Fruit fly (Drosophila melanogaster) whole organism, embryonic: ENCODE results near the gene CG7985.

Experiments used
- BEAF-32 ChIP-seq: fragments of 200-800 bp; sonication (Bioruptor generic); optimal IDR thresholded peaks from 3 replicates; lab custom pipeline; 2017; ENCODE audit warnings: missing biosample characterization, missing genetic modification characterization, mild to moderate bottlenecking, moderate library complexity, missing genetic modification reagents
- Bgb ChIP-seq: fragments of 200-800 bp; sonication (Bioruptor generic); IDR thresholded peaks from 2 replicates; pipeline ENCODE4 v1.3.6; 2022; ENCODE audit warnings: missing biosample characterization, missing genetic modification characterization; ENCODE audit not compliant: partially characterized antibody
- CG10431 ChIP-seq: fragments of 200-800 bp; sonication (Bioruptor generic); optimal IDR thresholded peaks from 3 replicates; lab custom pipeline; 2018; ENCODE audit warnings: missing biosample characterization, mild to moderate bottlenecking, missing genetic modification characterization
- CG10979 ChIP-seq: fragments of 200-800 bp; sonication (Bioruptor generic); optimal IDR thresholded peaks from 2 replicates; lab custom pipeline; 2018; ENCODE audit warnings: missing biosample characterization, mild to moderate bottlenecking, missing genetic modification characterization, moderate library complexity
- CG11247 ChIP-seq: fragments of 200-800 bp; sonication (Bioruptor generic); IDR thresholded peaks from 2 replicates; pipeline ENCODE4 v1.3.6; 2022; ENCODE audit warnings: missing biosample characterization, missing genetic modification characterization
- CG15601 ChIP-seq: fragments of 200-800 bp; sonication (Bioruptor generic); optimal IDR thresholded peaks from 3 replicates; lab custom pipeline; 2019; ENCODE audit warnings: missing biosample characterization, mild to moderate bottlenecking, missing genetic modification characterization, moderate library complexity
- CG1602 ChIP-seq: fragments of 200-800 bp; sonication (Bioruptor generic); optimal IDR thresholded peaks from 3 replicates; lab custom pipeline; 2016; ENCODE audit warnings: missing biosample characterization, missing genetic modification characterization
- CG17186 ChIP-seq: fragments of 200-800 bp; sonication (Bioruptor generic); optimal IDR thresholded peaks from 3 replicates; lab custom pipeline; 2017; ENCODE audit warnings: missing biosample characterization, missing genetic modification reagents, missing genetic modification characterization
- CG17829 ChIP-seq: fragments of 200-800 bp; optimal IDR thresholded peaks from 2 replicates; lab custom pipeline; 2019; ENCODE audit warnings: missing biosample characterization, mild to moderate bottlenecking, missing genetic modification characterization, moderate library complexity
- CG2712 ChIP-seq: fragments of 200-800 bp; optimal IDR thresholded peaks from 3 replicates; lab custom pipeline; 2019; ENCODE audit warnings: missing biosample characterization, mild to moderate bottlenecking, missing genetic modification characterization, moderate library complexity
- CG3065 ChIP-seq: fragments of 200-800 bp; sonication (Bioruptor generic); optimal IDR thresholded peaks from 2 replicates; lab custom pipeline; 2016; ENCODE audit warnings: missing biosample characterization, missing genetic modification characterization
- CG4282 ChIP-seq: fragments of 200-800 bp; sonication (Bioruptor generic); optimal IDR thresholded peaks from 2 replicates; lab custom pipeline; 2016; ENCODE audit warnings: missing biosample characterization, missing genetic modification characterization
- CG4328 ChIP-seq: fragments of 200-800 bp; sonication (Bioruptor generic); optimal IDR thresholded peaks from 3 replicates; lab custom pipeline; 2017; ENCODE audit warnings: missing biosample characterization, missing genetic modification reagents, missing genetic modification characterization
- CG5180 ChIP-seq: fragments of 200-800 bp; sonication (Bioruptor generic); optimal IDR thresholded peaks from 3 replicates; lab custom pipeline; 2017; ENCODE audit warnings: missing biosample characterization, missing genetic modification characterization, mild to moderate bottlenecking, moderate library complexity, missing genetic modification reagents
- CG6272 ChIP-seq: fragments of 200-800 bp; sonication (Bioruptor generic); IDR thresholded peaks from 2 replicates; pipeline ENCODE4 v1.3.6; 2022; ENCODE audit warnings: missing biosample characterization, missing genetic modification characterization
- CG9437 ChIP-seq: fragments of 200-800 bp; sonication (Bioruptor generic); optimal IDR thresholded peaks from 2 replicates; lab custom pipeline; 2018; ENCODE audit warnings: missing biosample characterization, mild to moderate bottlenecking, missing genetic modification characterization
- CG9727 ChIP-seq: fragments of 200-800 bp; sonication (Bioruptor generic); optimal IDR thresholded peaks from 3 replicates; lab custom pipeline; 2017; ENCODE audit warnings: missing biosample characterization, mild to moderate bottlenecking, missing genetic modification characterization
- CG9797 ChIP-seq: fragments of 200-800 bp; sonication (Bioruptor generic); optimal IDR thresholded peaks from 3 replicates; lab custom pipeline; 2018; ENCODE audit warnings: missing biosample characterization, mild to moderate bottlenecking, missing genetic modification characterization
- CG9817 ChIP-seq: fragments of 200-800 bp; sonication (Bioruptor generic); optimal IDR thresholded peaks from 2 replicates; lab custom pipeline; 2018; ENCODE audit warnings: missing biosample characterization, mild to moderate bottlenecking, missing genetic modification characterization, moderate library complexity
- CHES-1-like ChIP-seq: fragments of 200-800 bp; sonication (Bioruptor generic); optimal IDR thresholded peaks from 2 replicates; lab custom pipeline; 2016; ENCODE audit warnings: missing biosample characterization, missing genetic modification characterization
- D ChIP-seq, 2 experiments: fragments of 200-800 bp in 1 of 2; fragments of >200 bp in 1 of 2; sonication (Bioruptor generic) in 1 of 2; optimal IDR thresholded peaks; 2 replicates in 1 of 2; 3 replicates in 1 of 2; lab custom pipeline; 2017; ENCODE audit warnings: mild to moderate bottlenecking in 1 of 2, missing biosample characterization in 1 of 2, missing genetic modification characterization in 1 of 2, missing genetic modification reagents in 1 of 2
- Dip3 ChIP-seq: fragments of 200-800 bp; sonication (Bioruptor generic); optimal IDR thresholded peaks from 3 replicates; lab custom pipeline; 2016; ENCODE audit warnings: missing biosample characterization, missing genetic modification characterization
- Dll ChIP-seq: fragments of 200-800 bp; sonication (Bioruptor generic); IDR thresholded peaks from 4 replicates; pipeline ENCODE4 v1.3.6; 2022; ENCODE audit warnings: missing biosample characterization, missing genetic modification characterization; ENCODE audit not compliant: partially characterized antibody
- Dp ChIP-seq: fragments of 200-800 bp; sonication (Bioruptor generic); optimal IDR thresholded peaks from 2 replicates; lab custom pipeline; 2018; ENCODE audit warnings: missing biosample characterization, mild to moderate bottlenecking, missing genetic modification characterization, moderate library complexity
- H2.0 ChIP-seq: fragments of 200-800 bp; sonication (Bioruptor generic); IDR thresholded peaks from 2 replicates; pipeline ENCODE4 v1.3.6; 2022; ENCODE audit warnings: missing biosample characterization, missing genetic modification characterization
- Hmr ChIP-seq: fragments of 200-800 bp; sonication (Bioruptor generic); optimal IDR thresholded peaks from 3 replicates; lab custom pipeline; 2017; ENCODE audit warnings: mild to moderate bottlenecking, missing biosample characterization, missing genetic modification reagents, missing genetic modification characterization
- Neu2 ChIP-seq: fragments of 200-800 bp; sonication (Bioruptor generic); optimal IDR thresholded peaks from 3 replicates; lab custom pipeline; 2016; ENCODE audit warnings: missing biosample characterization, missing genetic modification characterization, borderline replicate concordance
- Sry-δ ChIP-seq: fragments of 200-800 bp; sonication (Bioruptor generic); optimal IDR thresholded peaks from 2 replicates; lab custom pipeline; 2016; ENCODE audit warnings: missing biosample characterization, missing genetic modification characterization
- bcd ChIP-seq: fragments of 200-800 bp; sonication (Bioruptor generic); optimal IDR thresholded peaks from 2 replicates; lab custom pipeline; 2017; ENCODE audit warnings: missing biosample characterization, mild to moderate bottlenecking, missing genetic modification characterization
- br ChIP-seq: fragments of >200 bp; optimal IDR thresholded peaks from 2 replicates; lab custom pipeline; 2017
- cas ChIP-seq: fragments of 200-800 bp; sonication (Bioruptor generic); IDR thresholded peaks from 2 replicates; pipeline ENCODE4 v1.3.6; 2022; ENCODE audit warnings: missing biosample characterization, missing genetic modification characterization
- ems ChIP-seq: fragments of 200-800 bp; sonication (Bioruptor generic); optimal IDR thresholded peaks from 3 replicates; lab custom pipeline; 2016; ENCODE audit warnings: missing biosample characterization, missing genetic modification characterization
- eve ChIP-seq, 2 experiments: fragments of >200 bp; optimal IDR thresholded peaks; 2 replicates each; lab custom pipeline; 2017; ENCODE audit warnings: missing biosample characterization in 2 of 2, missing genetic modification characterization in 2 of 2
- ewg ChIP-seq: fragments of 200-800 bp; sonication (Bioruptor generic); optimal IDR thresholded peaks from 3 replicates; lab custom pipeline; 2017; ENCODE audit warnings: mild to moderate bottlenecking, missing biosample characterization, missing genetic modification reagents, missing genetic modification characterization
- ftz-f1 ChIP-seq: fragments of 200-800 bp; sonication (Bioruptor generic); optimal IDR thresholded peaks from 2 replicates; lab custom pipeline; 2016; ENCODE audit warnings: missing biosample characterization, missing genetic modification characterization
- fu2 ChIP-seq: fragments of 200-800 bp; sonication (Bioruptor generic); optimal IDR thresholded peaks from 2 replicates; lab custom pipeline; 2016; ENCODE audit warnings: missing biosample characterization, missing genetic modification characterization
- gfzf ChIP-seq: fragments of 200-800 bp; sonication (Bioruptor generic); optimal IDR thresholded peaks from 2 replicates; lab custom pipeline; 2016; ENCODE audit warnings: missing biosample characterization, mild to moderate bottlenecking, missing genetic modification characterization, moderate library complexity
- hbn ChIP-seq: fragments of 200-800 bp; sonication (Bioruptor generic); IDR thresholded peaks from 2 replicates; pipeline ENCODE4 v1.3.6; 2022; ENCODE audit warnings: missing biosample characterization, missing genetic modification characterization; ENCODE audit not compliant: partially characterized antibody
- hkb ChIP-seq, 2 experiments: fragments of 200-800 bp in 1 of 2; fragments of >200 bp in 1 of 2; sonication (Bioruptor generic) in 1 of 2; IDR thresholded peaks in 1 of 2; optimal IDR thresholded peaks in 1 of 2; 2 replicates each; pipeline versions ENCODE4 v1.3.6 to Lab custom; 2017 to 2022; ENCODE audit warnings: missing biosample characterization in 1 of 2, missing genetic modification characterization in 1 of 2
- prd ChIP-seq, 3 experiments: fragments of >200 bp in 2 of 3; fragments of 200-800 bp in 1 of 3; sonication (Bioruptor generic) in 1 of 3; optimal IDR thresholded peaks in 2 of 3; IDR thresholded peaks in 1 of 3; 2 replicates in 2 of 3; 3 replicates in 1 of 3; pipeline versions ENCODE4 v1.3.6 to Lab custom; 2017 to 2022; ENCODE audit warnings: missing biosample characterization in 1 of 3, missing genetic modification characterization in 1 of 3
- pum ChIP-seq: fragments of 200-800 bp; sonication (Bioruptor generic); optimal IDR thresholded peaks from 2 replicates; lab custom pipeline; 2016; ENCODE audit warnings: missing biosample characterization, missing genetic modification characterization
- ranshi ChIP-seq: fragments of 200-800 bp; sonication (Bioruptor generic); IDR thresholded peaks from 2 replicates; pipeline ENCODE4 v1.3.6; 2022; ENCODE audit warnings: missing biosample characterization, missing genetic modification characterization
- repo ChIP-seq: fragments of 200-800 bp; sonication (Bioruptor generic); optimal IDR thresholded peaks from 2 replicates; lab custom pipeline; 2016; ENCODE audit warnings: missing biosample characterization, missing genetic modification characterization
- rib ChIP-seq: fragments of 200-800 bp; sonication (Bioruptor generic); IDR thresholded peaks from 2 replicates; pipeline ENCODE4 v1.3.6; 2022; ENCODE audit warnings: missing biosample characterization, missing genetic modification characterization
- sna ChIP-seq: fragments of 200-800 bp; sonication (Bioruptor generic); IDR thresholded peaks from 2 replicates; pipeline ENCODE4 v1.3.6; 2022; ENCODE audit warnings: missing biosample characterization, missing genetic modification characterization; ENCODE audit not compliant: partially characterized antibody
- so ChIP-seq: fragments of 200-800 bp; sonication (Bioruptor generic); IDR thresholded peaks from 3 replicates; pipeline ENCODE4 v1.3.6; 2022; ENCODE audit warnings: missing biosample characterization, missing genetic modification characterization
- sr ChIP-seq: fragments of 200-800 bp; sonication (Bioruptor generic); IDR thresholded peaks from 3 replicates; pipeline ENCODE4 v1.3.6; 2022; ENCODE audit warnings: missing biosample characterization, missing genetic modification characterization
- stwl ChIP-seq: fragments of 200-800 bp; sonication (Bioruptor generic); optimal IDR thresholded peaks from 3 replicates; lab custom pipeline; 2018; ENCODE audit warnings: missing biosample characterization, mild to moderate bottlenecking, missing genetic modification characterization, moderate library complexity
- vfl ChIP-seq: fragments of 200-800 bp; sonication (Bioruptor generic); optimal IDR thresholded peaks from 2 replicates; lab custom pipeline; 2016; ENCODE audit warnings: missing biosample characterization, missing genetic modification characterization
- vvl ChIP-seq: fragments of 200-800 bp; sonication (Bioruptor generic); IDR thresholded peaks from 2 replicates; pipeline ENCODE4 v1.3.6; 2022; ENCODE audit warnings: missing biosample characterization, missing genetic modification characterization

Gene CG7985

DNA sequence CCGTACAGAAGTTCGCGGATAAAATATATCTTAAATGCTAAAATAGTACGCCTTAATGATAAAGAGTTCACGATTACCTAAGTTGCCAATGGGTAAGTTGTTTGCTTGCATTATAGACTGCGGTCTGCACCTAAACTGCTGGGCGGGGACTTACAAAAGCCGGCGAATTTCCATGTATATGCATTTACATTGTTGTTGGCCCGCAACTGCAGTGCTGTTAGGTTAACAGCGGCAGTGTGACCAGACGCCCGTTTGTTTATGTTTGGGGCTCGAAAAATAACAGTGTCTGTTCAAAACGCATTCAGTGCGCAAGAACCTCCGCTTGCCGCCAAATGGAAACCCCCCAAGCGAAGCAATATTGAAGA, 210 bp downstream of the CG7985 start:
- TF ChIP-seq CG9437, result no peak
- TF ChIP-seq ranshi (GFP tag; lab: Robert Waterston, UW), result no peak
- no peak for TF ChIP-seq CG5180
- TF ChIP-seq CG9817 (tag; lab: Kevin White, UChicago), result no peak
- TF ChIP-seq CG4328 (GFP tag; lab: Kevin White, UChicago), result no peak
- peak; percentile 69 for TF ChIP-seq ewg (GFP tag; lab: Kevin White, UChicago)
- no peak for TF ChIP-seq pum (GFP tag; lab: Kevin White, UChicago)
- TF ChIP-seq CG2712 (tag; lab: Kevin White, UChicago), result no peak
- no peak for TF ChIP-seq CHES-1-like
- TF ChIP-seq CG9727 (GFP tag; lab: Kevin White, UChicago), result no peak
- no peak for TF ChIP-seq CG3065 (GFP tag; lab: Kevin White, UChicago)
- TF ChIP-seq CG1602 (GFP tag; lab: Kevin White, UChicago), result no peak
- peak; percentile 60 for TF ChIP-seq Dp (GFP tag; lab: Kevin White, UChicago)
- TF ChIP-seq Hmr (GFP tag; lab: Kevin White, UChicago), result no peak
- no peak for TF ChIP-seq Dip3 (GFP tag; lab: Kevin White, UChicago)
- peak; percentile 43 for TF ChIP-seq CG15601 (tag; lab: Kevin White, UChicago)
- TF ChIP-seq CG10431 (GFP tag; lab: Kevin White, UChicago), result peak; percentile 100
- no peak for TF ChIP-seq repo (GFP tag; lab: Kevin White, UChicago)
- TF ChIP-seq Bgb (GFP tag; lab: Robert Waterston, UW), result no peak
- no peak for TF ChIP-seq hbn (GFP tag; lab: Robert Waterston, UW)
- TF ChIP-seq CG17829 (tag; lab: Kevin White, UChicago), result no peak
- TF ChIP-seq CG17186, result peak; percentile 37
- TF ChIP-seq vfl (GFP tag; lab: Kevin White, UChicago), result no peak
- no peak for TF ChIP-seq CG4282 (GFP tag; lab: Kevin White, UChicago)
- TF ChIP-seq CG10979 (tag; lab: Kevin White, UChicago), result no peak
- no peak for TF ChIP-seq cas
- TF ChIP-seq prd (optimal IDR thresholded peaks at IDR 0.05; lab: Kevin White, UChicago), result no peak
- no peak for TF ChIP-seq prd (GFP tag; IDR thresholded peaks at IDR 0.05; lab: Robert Waterston, UW)
- no peak for TF ChIP-seq hkb (optimal IDR thresholded peaks at IDR 0.05; lab: Kevin White, UChicago)
- no peak for TF ChIP-seq hkb (GFP tag; IDR thresholded peaks at IDR 0.05; lab: Robert Waterston, UW)
- TF ChIP-seq Dll, result no peak
- TF ChIP-seq sna (GFP tag; lab: Robert Waterston, UW), result no peak
- TF ChIP-seq stwl (tag; lab: Kevin White, UChicago), result peak; percentile 84
- no peak for TF ChIP-seq eve (GFP tag; optimal IDR thresholded peaks at IDR 0.05; lab: Kevin White, UChicago)
- TF ChIP-seq so (GFP tag; lab: Robert Waterston, UW), result no peak
- no peak for TF ChIP-seq vvl (GFP tag; lab: Robert Waterston, UW)
- no peak for TF ChIP-seq Neu2 (GFP tag; lab: Kevin White, UChicago)
- peak; percentile 57 for TF ChIP-seq gfzf (GFP tag; lab: Kevin White, UChicago)
- TF ChIP-seq CG9797 (GFP tag; lab: Kevin White, UChicago), result peak; percentile 45
- TF ChIP-seq fu2 (GFP tag; lab: Kevin White, UChicago), result no peak
- TF ChIP-seq Sry-δ (GFP tag; lab: Kevin White, UChicago), result no peak
- no peak for TF ChIP-seq ftz-f1
- no peak for TF ChIP-seq ems (GFP tag; lab: Kevin White, UChicago)
- no peak for TF ChIP-seq CG6272 (GFP tag; lab: Robert Waterston, UW)
- no peak for TF ChIP-seq rib (GFP tag; lab: Robert Waterston, UW)
- TF ChIP-seq bcd (GFP tag; lab: Kevin White, UChicago), result no peak
- peak; percentile 27 for TF ChIP-seq BEAF-32 (GFP tag; lab: Kevin White, UChicago)
- TF ChIP-seq H2.0 (GFP tag; lab: Robert Waterston, UW), result no peak
- TF ChIP-seq D (optimal IDR thresholded peaks at IDR 0.05; lab: Kevin White, UChicago), result peak; percentile 6
- no peak for TF ChIP-seq D (GFP tag; optimal IDR thresholded peaks at IDR 0.05; lab: Kevin White, UChicago)
- no peak for TF ChIP-seq CG11247
- TF ChIP-seq br (lab: Kevin White, UChicago), result no peak
- no peak for TF ChIP-seq sr (GFP tag; lab: Robert Waterston, UW)
